Fruit fly (Drosophila melanogaster): ENCODE results near the gene nej.

The nej gene

dm6 chrX:9652006-9652405 lies 34.9 kb downstream of the nej start (continued):
- TF ChIP-seq HLH3B (GFP tag; IDR thresholded peaks at IDR 0.05) (peak; percentile 75), NC2β (GFP tag; optimal IDR thresholded peaks at IDR 0.05) (no peak), CG12104 (GFP tag; optimal IDR thresholded peaks at IDR 0.05) (peak; percentile 12), Max (GFP tag; optimal IDR thresholded peaks at IDR 0.05) (peak; percentile 1), Xrp1 (GFP tag; IDR thresholded peaks at IDR 0.05) (peak; percentile 70), zen (tag; optimal IDR thresholded peaks at IDR 0.05) (no peak), CG4854 (GFP tag; optimal IDR thresholded peaks at IDR 0.05) (no peak), ci (GFP tag; IDR thresholded peaks at IDR 0.05) (peak; percentile 87), mld (GFP tag; IDR thresholded peaks at IDR 0.05; ENCODE audit: partially characterized antibody) (no peak), scrt (GFP tag; optimal IDR thresholded peaks at IDR 0.05) (peak; percentile 41), PHDP (tag; optimal IDR thresholded peaks at IDR 0.05) (peak; percentile 52), pb (GFP tag; optimal IDR thresholded peaks at IDR 0.05) (no peak), lilli (GFP tag; optimal IDR thresholded peaks at IDR 0.05) (peak; percentile 42), NFAT (GFP tag; IDR thresholded peaks at IDR 0.05) (no peak), dysf (GFP tag; IDR thresholded peaks at IDR 0.05) (peak; percentile 61; the same call in 2 of the 3 replicates), Gsc (GFP tag; IDR thresholded peaks at IDR 0.05) (no peak), Ssrp (tag; optimal IDR thresholded peaks at IDR 0.05) (peak; percentile 65), org-1 (GFP tag; optimal IDR thresholded peaks at IDR 0.05) (no peak), CG3995 (GFP tag; optimal IDR thresholded peaks at IDR 0.05) (no peak), gfzf (GFP tag; optimal IDR thresholded peaks at IDR 0.05) (no peak), CG13296 (GFP tag; optimal IDR thresholded peaks at IDR 0.05) (peak; percentile 10), mirr (GFP tag; optimal IDR thresholded peaks at IDR 0.05) (no peak), CG30403 (GFP tag; optimal IDR thresholded peaks at IDR 0.05) (peak; percentile 46), CG9437 (GFP tag; optimal IDR thresholded peaks at IDR 0.05) (peak; percentile 27), ind (GFP tag; optimal IDR thresholded peaks at IDR 0.05) (peak; percentile 59), Rfx (GFP tag; IDR thresholded peaks at IDR 0.05) (peak; percentile 53), Xbp1 (GFP tag; optimal IDR thresholded peaks at IDR 0.05) (peak; percentile 57), crp (GFP tag; optimal IDR thresholded peaks at IDR 0.05) (no peak), klu (GFP tag; IDR thresholded peaks at IDR 0.05) (0 out of 2 replicates have a peak, but pooled peaks have one; percentile 16), CG1832 (GFP tag; optimal IDR thresholded peaks at IDR 0.05) (no peak), dm (GFP tag; optimal IDR thresholded peaks at IDR 0.05) (no peak), CG18011 (GFP tag; optimal IDR thresholded peaks at IDR 0.05) (no peak), CG11398 (GFP tag; optimal IDR thresholded peaks at IDR 0.05) (no peak)

- peak; percentile 84 for TF ChIP-seq CG3163 (GFP tag; optimal IDR thresholded peaks at IDR 0.05)
- peak; percentile 73 for TF ChIP-seq CG31388 (GFP tag; optimal IDR thresholded peaks at IDR 0.05)
- TF ChIP-seq CG9876 (GFP tag; optimal IDR thresholded peaks at IDR 0.05) = peak; percentile 92
- TF ChIP-seq gfzf (GFP tag; optimal IDR thresholded peaks at IDR 0.05) = no peak
- peak; percentile 88 for TF ChIP-seq NfI (GFP tag; optimal IDR thresholded peaks at IDR 0.05)
- no peak for TF ChIP-seq CG7963 (GFP tag; IDR thresholded peaks at IDR 0.05; ENCODE audit: partially characterized antibody)
- peak; percentile 91 for TF ChIP-seq CG11247 (GFP tag; IDR thresholded peaks at IDR 0.05)
- TF ChIP-seq CG3838 (GFP tag; optimal IDR thresholded peaks at IDR 0.05) = peak; percentile 86
- TF ChIP-seq CG9437 (GFP tag; optimal IDR thresholded peaks at IDR 0.05) = peak; percentile 78
- TF ChIP-seq E2f1 (GFP tag; IDR thresholded peaks at IDR 0.05) = peak; percentile 96
- 0 out of 3 replicates have a peak, but pooled peaks have one; percentile 8 for TF ChIP-seq CG6791 (GFP tag; IDR thresholded peaks at IDR 0.05; ENCODE audit: partially characterized antibody)
- TF ChIP-seq cg (GFP tag; optimal IDR thresholded peaks at IDR 0.05) = no peak
- no peak for TF ChIP-seq Hey (tag; optimal IDR thresholded peaks at IDR 0.05)
- peak in 1 of 3 experiments; percentile 94 for TF ChIP-seq lola (GFP tag; optimal IDR thresholded peaks at IDR 0.05)
- TF ChIP-seq zf30C (GFP tag; optimal IDR thresholded peaks at IDR 0.05) = no peak
- peak; percentile 94 for TF ChIP-seq maf-S (GFP tag; optimal IDR thresholded peaks at IDR 0.05)
- TF ChIP-seq stc (GFP tag; IDR thresholded peaks at IDR 0.05) = peak; percentile 95
- no peak for TF ChIP-seq Sin3A (optimal IDR thresholded peaks at IDR 0.05)
- peak; percentile 86 for TF ChIP-seq CG13624 (GFP tag; optimal IDR thresholded peaks at IDR 0.05)
Measured at dm6 chrX:9650757-9651594, 35.9 kb downstream of the nej start.

All from whole organism, embryonic.